Fruit fly (Drosophila melanogaster) S2 (cell line): Measurements from ENCODE around the gene CG10337.
A peak's percentile ranks its signal among the peaks of the same experiment; 100 is the strongest.

ENCODE experiments used
- CG8478 ChIP-seq: fragments of >200 bp; optimal IDR thresholded peaks from 2 replicates; lab custom pipeline; 2018
- CTCF ChIP-seq, 2 experiments: fragments of >200 bp; optimal IDR thresholded peaks; 2 replicates each; lab custom pipeline; 2018

- TF ChIP-seq CTCF (optimal IDR thresholded peaks at IDR 0.05; lab: Kevin White, UChicago) (peak; percentile 7 to 28), CG8478 (lab: Kevin White, UChicago) (no peak)
Measured at dm6 chr2L:19586436-19587333, 39.9 kb upstream of the CG10337 start, which contains the start of gene Lar.
